Worm (Caenorhabditis elegans): ENCODE measurements around the gene hsp-3.

Gene hsp-3

DNA sequence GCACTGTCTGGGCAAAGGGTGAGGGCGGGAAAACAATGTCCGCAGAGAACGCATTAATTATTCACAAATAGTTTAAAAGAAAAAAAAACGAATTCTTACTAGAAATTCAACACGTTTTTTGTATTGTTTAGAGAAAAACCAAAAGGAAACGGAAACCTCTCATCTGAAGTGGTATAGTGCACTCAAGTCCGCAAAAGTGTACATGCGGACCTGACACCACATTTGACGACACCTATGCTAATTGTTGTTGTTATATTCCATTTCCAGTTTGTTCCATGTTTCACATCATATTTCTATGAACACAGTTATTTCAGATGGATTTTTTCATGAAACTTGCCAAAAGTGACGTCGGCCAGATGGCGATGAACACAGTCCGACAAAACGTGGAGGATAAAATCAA is 39.2 kb downstream of the hsp-3 start, which contains the start of gene C45B2.6:
Gene C45B2.6, plus strand, starts transcription at position 136 of the 400 bp plus-strand sequence.
- TF ChIP-seq pax-1 (tag; optimal IDR thresholded peaks at IDR 0.05): no peak
- TF ChIP-seq lim-6 (tag; optimal IDR thresholded peaks at IDR 0.05): no peak
- TF ChIP-seq ref-2 (tag; optimal IDR thresholded peaks at IDR 0.05): no peak
- no peak for TF ChIP-seq ama-1 (optimal IDR thresholded peaks at IDR 0.05)

DNA sequence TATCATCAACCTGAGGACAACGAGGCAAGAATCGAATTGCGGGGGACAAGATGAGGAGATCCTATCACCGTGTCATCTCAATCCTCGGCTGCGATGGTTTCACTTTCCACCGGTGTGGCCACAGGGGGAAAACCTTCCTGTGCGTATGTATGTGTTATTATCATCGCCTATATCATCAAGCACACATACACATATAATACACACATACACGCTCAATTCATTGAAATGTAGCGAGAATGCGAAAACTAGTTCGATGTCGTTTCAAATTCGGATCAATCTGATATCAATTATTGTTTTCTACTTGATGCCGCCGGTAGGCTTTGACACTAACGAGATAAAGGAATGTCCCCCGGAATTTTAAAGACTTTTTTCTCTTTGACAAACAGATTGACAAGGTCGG is 41.1 kb downstream of the hsp-3 start:
- TF ChIP-seq hlh-6 (tag; optimal IDR thresholded peaks at IDR 0.05): no peak
- TF ChIP-seq ceh-48 (tag; optimal IDR thresholded peaks at IDR 0.05): no peak
- no peak for TF ChIP-seq C38D4.7 (GFP tag; optimal IDR thresholded peaks at IDR 0.05)
- TF ChIP-seq ref-2 (tag; optimal IDR thresholded peaks at IDR 0.05): no peak
- no peak for TF ChIP-seq pros-1 (tag; optimal IDR thresholded peaks at IDR 0.05)
- no peak for TF ChIP-seq nhr-232 (tag; optimal IDR thresholded peaks at IDR 0.05)
- no peak for TF ChIP-seq hlh-13 (GFP tag; optimal IDR thresholded peaks at IDR 0.05)
- TF ChIP-seq F13H6.1 (tag; optimal IDR thresholded peaks at IDR 0.05): no peak
- TF ChIP-seq madf-2 (tag; optimal IDR thresholded peaks at IDR 0.05): no peak
- TF ChIP-seq dve-1 (tag; optimal IDR thresholded peaks at IDR 0.05): no peak
- TF ChIP-seq tbx-2 (tag; optimal IDR thresholded peaks at IDR 0.05): no peak
- no peak for TF ChIP-seq gmeb-2 (tag; optimal IDR thresholded peaks at IDR 0.05)
- no peak for TF ChIP-seq elt-4 (tag; optimal IDR thresholded peaks at IDR 0.05)

DNA sequence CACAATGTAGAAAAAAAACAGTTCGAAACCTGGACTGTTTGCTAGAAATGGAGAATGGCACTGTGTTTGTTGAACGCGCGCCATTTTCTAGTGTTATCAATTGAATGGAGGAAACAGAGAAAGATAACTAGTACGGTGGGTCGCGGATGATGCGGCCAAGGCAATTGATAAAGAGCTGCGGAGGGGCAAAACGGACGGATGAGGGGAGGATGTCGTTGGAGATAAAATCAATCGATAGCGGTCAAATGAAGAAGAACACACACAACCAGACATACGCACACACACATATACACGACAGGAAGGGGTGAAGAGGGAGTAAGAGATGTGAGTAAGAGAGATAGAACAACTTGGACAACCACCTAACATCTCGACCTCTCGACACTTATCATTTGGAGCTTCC is 41.8 kb downstream of the hsp-3 start:
- TF ChIP-seq rnt-1 (tag; optimal IDR thresholded peaks at IDR 0.05) (peak; percentile 5), elt-2 (tag; optimal IDR thresholded peaks at IDR 0.05) (peak; percentile 76), fax-1 (tag; optimal IDR thresholded peaks at IDR 0.05) (no peak), hlh-6 (tag; optimal IDR thresholded peaks at IDR 0.05) (no peak)

DNA sequence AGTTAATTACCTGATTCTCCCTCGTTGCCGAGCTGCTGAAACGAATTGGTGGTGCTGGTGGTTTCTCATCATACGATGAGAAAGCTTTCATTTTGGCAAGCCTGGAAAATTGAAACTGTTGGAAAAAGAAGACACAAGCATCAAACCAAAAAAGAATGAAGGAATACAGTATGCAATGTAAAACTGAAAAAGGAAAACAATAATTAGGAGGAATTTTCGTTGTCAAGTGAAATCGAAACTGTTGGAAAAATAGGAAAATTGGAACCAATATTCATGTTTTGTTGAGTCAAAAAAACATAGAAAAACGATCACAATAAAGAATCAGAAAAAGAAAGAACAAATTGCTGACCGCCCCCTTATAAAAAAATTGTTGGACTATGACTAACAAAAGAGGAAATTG is 43.4 kb downstream of the hsp-3 start, which contains the start of gene pak-1:
Gene pak-1, minus strand, starts transcription at position 101 of the 400 bp plus-strand sequence.
- TF ChIP-seq K09A11.1 (tag; optimal IDR thresholded peaks at IDR 0.05; ENCODE audit: insufficient read depth) (no peak), gmeb-2 (tag; optimal IDR thresholded peaks at IDR 0.05) (no peak), nfya-1 (tag; optimal IDR thresholded peaks at IDR 0.05) (no peak), hlh-6 (tag; optimal IDR thresholded peaks at IDR 0.05) (no peak), ceh-2 (tag; optimal IDR thresholded peaks at IDR 0.05) (no peak), ceh-9 (tag; optimal IDR thresholded peaks at IDR 0.05) (no peak), pag-3 (tag; optimal IDR thresholded peaks at IDR 0.05; ENCODE audit: borderline replicate concordance) (no peak), hlh-30 (tag; optimal IDR thresholded peaks at IDR 0.05; ENCODE audit: insufficient read depth) (no peak), unc-42 (tag; optimal IDR thresholded peaks at IDR 0.05) (no peak), nhr-11 (tag; optimal IDR thresholded peaks at IDR 0.05) (no peak), rnt-1 (tag; optimal IDR thresholded peaks at IDR 0.05) (no peak), ceh-6 (GFP tag; optimal IDR thresholded peaks at IDR 0.05) (no peak), fkh-6 (tag; optimal IDR thresholded peaks at IDR 0.05) (no peak), sdc-2 (tag; optimal IDR thresholded peaks at IDR 0.05) (no peak), zip-5 (tag; optimal IDR thresholded peaks at IDR 0.05) (no peak)

DNA sequence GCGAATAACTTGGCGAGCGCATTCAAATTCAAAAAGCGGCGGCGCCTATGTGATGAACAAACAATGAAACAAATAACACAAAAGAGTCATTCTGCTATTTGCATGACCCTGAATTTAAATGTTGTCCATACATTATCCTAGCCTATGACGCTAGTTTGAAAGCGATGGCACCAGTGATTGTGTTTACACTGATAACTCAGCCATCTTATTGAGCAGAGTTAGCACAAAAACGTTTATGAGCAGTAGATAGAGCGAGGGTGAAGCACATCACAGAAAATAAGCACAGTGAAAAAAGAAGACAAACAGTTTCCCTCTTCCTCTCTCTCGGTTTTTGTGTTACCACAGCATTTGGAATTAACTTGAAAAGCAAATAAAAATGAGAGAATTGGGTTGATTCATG is 48.6 kb downstream of the hsp-3 start:
- TF ChIP-seq T23F11.4 (GFP tag; optimal IDR thresholded peaks at IDR 0.05): no peak
- no peak for TF ChIP-seq sdc-2 (tag; optimal IDR thresholded peaks at IDR 0.05)
- TF ChIP-seq fkh-10 (GFP tag; optimal IDR thresholded peaks at IDR 0.05): no peak
- TF ChIP-seq hlh-6 (tag; optimal IDR thresholded peaks at IDR 0.05): no peak
- TF ChIP-seq hlh-30 (tag; optimal IDR thresholded peaks at IDR 0.05; ENCODE audit: insufficient read depth): no peak
- TF ChIP-seq ceh-30 (tag; optimal IDR thresholded peaks at IDR 0.05): no peak
- TF ChIP-seq lin-11 (tag; optimal IDR thresholded peaks at IDR 0.05): no peak
- no peak for TF ChIP-seq tbx-2 (tag; optimal IDR thresholded peaks at IDR 0.05)
- no peak for TF ChIP-seq pag-3 (tag; optimal IDR thresholded peaks at IDR 0.05; ENCODE audit: borderline replicate concordance)

Data from whole organism, late embryonic.